Worm (Caenorhabditis elegans) whole organism, L3 larva: ENCODE measurements around the gene tdp-1.

ENCODE experiments used
- R02D3.7 ChIP-seq: fragments of 150-350 bp; optimal IDR thresholded peaks from 2 replicates; lab custom pipeline; 2014; ENCODE audit warnings: missing biosample characterization, missing genetic modification characterization
- ZK546.5 ChIP-seq: sonication (generic microtip); optimal IDR thresholded peaks from 2 replicates; lab custom pipeline; 2017; ENCODE audit warnings: missing biosample characterization, missing genetic modification characterization
- aly-2 ChIP-seq: fragments of 150-350 bp; optimal IDR thresholded peaks from 2 replicates; lab custom pipeline; 2014; ENCODE audit warnings: missing biosample characterization, missing genetic modification characterization
- ceh-28 ChIP-seq: fragments of 150-350 bp; optimal IDR thresholded peaks from 2 replicates; lab custom pipeline; 2014; ENCODE audit warnings: missing biosample characterization, missing genetic modification reagents, missing genetic modification characterization
- egl-27 ChIP-seq: sonication (generic microtip); optimal IDR thresholded peaks from 4 replicates; lab custom pipeline; 2017; ENCODE audit warnings: missing biosample characterization, missing genetic modification reagents, missing genetic modification characterization
- elt-2 ChIP-seq: sonication (generic microtip); optimal IDR thresholded peaks from 2 replicates; lab custom pipeline; 2016; ENCODE audit warnings: missing genetic modification reagents, mild to moderate bottlenecking, missing genetic modification characterization, missing compliant biosample characterization
- elt-3 ChIP-seq, 3 experiments: fragments of 150-350 bp in 1 of 3; sonication (generic microtip) in 2 of 3; optimal IDR thresholded peaks; 2 replicates in 2 of 3; 4 replicates in 1 of 3; lab custom pipeline; 2014 to 2017; ENCODE audit warnings: missing biosample characterization in 3 of 3, missing genetic modification characterization in 3 of 3
- eor-1 ChIP-seq, 2 experiments: fragments of 150-350 bp; optimal IDR thresholded peaks; 2 replicates each; lab custom pipeline; 2014 to 2018; ENCODE audit warnings: missing biosample characterization in 2 of 2, missing genetic modification characterization in 2 of 2
- fkh-10 ChIP-seq: sonication (generic microtip); optimal IDR thresholded peaks from 2 replicates; lab custom pipeline; 2017; ENCODE audit warnings: missing biosample characterization, missing genetic modification reagents, missing genetic modification characterization
- fos-1 ChIP-seq: fragments of 150-350 bp; optimal IDR thresholded peaks from 2 replicates; lab custom pipeline; 2014; ENCODE audit warnings: missing biosample characterization, missing genetic modification characterization
- hmg-11 ChIP-seq: sonication (generic microtip); optimal IDR thresholded peaks from 2 replicates; lab custom pipeline; 2016; ENCODE audit warnings: missing genetic modification characterization, missing compliant biosample characterization
- jun-1 ChIP-seq: fragments of 150-350 bp; optimal IDR thresholded peaks from 2 replicates; lab custom pipeline; 2014; ENCODE audit warnings: missing biosample characterization, missing genetic modification reagents, missing genetic modification characterization
- lin-15B ChIP-seq: fragments of 150-350 bp; optimal IDR thresholded peaks from 2 replicates; lab custom pipeline; 2014; ENCODE audit warnings: missing biosample characterization, missing genetic modification characterization
- lin-39 ChIP-seq: fragments of 150-350 bp; optimal IDR thresholded peaks from 2 replicates; lab custom pipeline; 2018; ENCODE audit warnings: missing biosample characterization, missing genetic modification reagents, missing genetic modification characterization
- mdl-1 ChIP-seq: fragments of 150-350 bp; optimal IDR thresholded peaks from 2 replicates; lab custom pipeline; 2014; ENCODE audit warnings: missing biosample characterization, missing genetic modification characterization
- mml-1 ChIP-seq: fragments of 150-350 bp; sonication (generic microtip); optimal IDR thresholded peaks from 3 replicates; lab custom pipeline; 2014; ENCODE audit warnings: missing biosample characterization, missing genetic modification characterization
- nfya-1 ChIP-seq: sonication (generic microtip); optimal IDR thresholded peaks from 2 replicates; lab custom pipeline; 2017; ENCODE audit warnings: missing genetic modification characterization, mild to moderate bottlenecking, missing compliant biosample characterization, antibody characterized with exemption, moderate library complexity; ENCODE audit not compliant: insufficient read depth
- nhr-12 ChIP-seq: fragments of 150-350 bp; optimal IDR thresholded peaks from 2 replicates; lab custom pipeline; 2014; ENCODE audit warnings: missing biosample characterization, missing genetic modification characterization
- nhr-25 ChIP-seq: sonication (generic microtip); optimal IDR thresholded peaks from 2 replicates; lab custom pipeline; 2017; ENCODE audit warnings: missing biosample characterization, missing genetic modification characterization
- nhr-28 ChIP-seq: fragments of 150-350 bp; optimal IDR thresholded peaks from 2 replicates; lab custom pipeline; 2014; ENCODE audit warnings: missing biosample characterization, missing genetic modification characterization
- nhr-43 ChIP-seq: sonication (generic microtip); optimal IDR thresholded peaks from 2 replicates; lab custom pipeline; 2016; ENCODE audit warnings: mild to moderate bottlenecking, missing genetic modification characterization, missing compliant biosample characterization; ENCODE audit not compliant: poor library complexity, severe bottlenecking
- nhr-67 ChIP-seq: fragments of 150-350 bp; optimal IDR thresholded peaks from 2 replicates; lab custom pipeline; 2014; ENCODE audit warnings: missing biosample characterization, missing genetic modification characterization
- nhr-76 ChIP-seq: fragments of 150-350 bp; sonication (generic microtip); optimal IDR thresholded peaks from 5 replicates; lab custom pipeline; 2014; ENCODE audit warnings: missing biosample characterization, missing genetic modification characterization
- nhr-77 ChIP-seq: fragments of 150-350 bp; optimal IDR thresholded peaks from 2 replicates; lab custom pipeline; 2014; ENCODE audit warnings: missing biosample characterization, missing genetic modification characterization
- pha-4 ChIP-seq: fragments of 150-350 bp; optimal IDR thresholded peaks from 2 replicates; lab custom pipeline; 2014; ENCODE audit warnings: missing biosample characterization, missing genetic modification reagents, missing genetic modification characterization
- sea-2 ChIP-seq: fragments of 150-350 bp; sonication (generic microtip); optimal IDR thresholded peaks from 4 replicates; lab custom pipeline; 2014; ENCODE audit warnings: missing biosample characterization, missing genetic modification reagents, missing genetic modification characterization
- skn-1 ChIP-seq: fragments of 150-350 bp; optimal IDR thresholded peaks from 2 replicates; lab custom pipeline; 2014; ENCODE audit warnings: missing biosample characterization, missing genetic modification characterization
- unc-39 ChIP-seq: sonication (generic microtip); optimal IDR thresholded peaks from 4 replicates; lab custom pipeline; 2017; ENCODE audit warnings: missing biosample characterization, missing genetic modification characterization
- unc-62 ChIP-seq: fragments of 150-350 bp; sonication (generic microtip); optimal IDR thresholded peaks from 4 replicates; lab custom pipeline; 2014; ENCODE audit warnings: missing biosample characterization, missing genetic modification reagents, missing genetic modification characterization
- ztf-11 ChIP-seq: fragments of 150-350 bp; optimal IDR thresholded peaks from 2 replicates; lab custom pipeline; 2014; ENCODE audit warnings: missing biosample characterization, missing genetic modification characterization

Gene tdp-1

ce11 chrII:8994336-8994735, 3.3 kb upstream of the tdp-1 start, which contains the start of gene F44G4.1:
Gene F44G4.1, plus strand, starts transcription at chrII:8994636.
- TF ChIP-seq unc-39 (no peak), nhr-43 (tag; lab: Kevin White, UChicago) (no peak), jun-1 (no peak), R02D3.7 (no peak), skn-1 (no peak), nhr-25 (tag; lab: Kevin White, UChicago) (no peak), ztf-11 (tag; lab: Kevin White, UChicago) (no peak)
- TF ChIP-seq, all 47 proteins: peak for 0

ce11 chrII:8996064-8996463, 1.6 kb upstream of the tdp-1 start, which contains the start of gene ndub-2:
Gene ndub-2, plus strand, starts transcription at chrII:8996364.
- TF ChIP-seq egl-27 (tag; lab: Kevin White, UChicago) (no peak), ceh-28 (tag; lab: Kevin White, UChicago) (no peak), fkh-10 (GFP tag; lab: Kevin White, UChicago) (no peak), unc-62 (no peak), ZK546.5 (no peak), nfya-1 (tag; lab: Kevin White, UChicago) (no peak), aly-2 (tag; lab: Kevin White, UChicago) (no peak), nhr-76 (no peak), jun-1 (no peak), eor-1 (tag; optimal IDR thresholded peaks at IDR 0.05; lab: Kevin White, UChicago) (no peak)

- TF ChIP-seq nfya-1 (tag; lab: Kevin White, UChicago) (no peak), mml-1 (tag; lab: Kevin White, UChicago) (no peak), aly-2 (tag; lab: Kevin White, UChicago) (no peak), nhr-76 (no peak), nhr-25 (tag; lab: Kevin White, UChicago) (no peak), mdl-1 (tag; lab: Kevin White, UChicago) (no peak)
Observed at ce11 chrII:9000331-9000730, 2.7 kb downstream of the tdp-1 start, which contains the start of gene F44G4.5. Gene F44G4.5, minus strand, starts transcription at chrII:9000431.

ce11 chrII:9001743-9002222, 4.2 kb downstream of the tdp-1 start, which contains the start of gene F44G4.6:
Gene F44G4.6, minus strand, starts transcription at chrII:9001793.
- TF ChIP-seq nhr-12 (tag; lab: Kevin White, UChicago): no peak
- no peak for TF ChIP-seq elt-3 (tag; optimal IDR thresholded peaks at IDR 0.05; lab: Kevin White, UChicago)
- no peak for TF ChIP-seq jun-1
- no peak for TF ChIP-seq fos-1 (tag; lab: Kevin White, UChicago)

- TF ChIP-seq skn-1 (no peak), unc-62 (no peak), elt-2 (tag; lab: Kevin White, UChicago) (no peak), egl-27 (tag; lab: Kevin White, UChicago) (no peak), sea-2 (GFP tag; lab: Kevin White, UChicago) (no peak), nfya-1 (tag; lab: Kevin White, UChicago) (no peak), lin-39 (tag; lab: Kevin White, UChicago) (no peak), nhr-77 (tag; lab: Kevin White, UChicago) (no peak), mml-1 (tag; lab: Kevin White, UChicago) (no peak), hmg-11 (tag; lab: Kevin White, UChicago) (no peak), elt-3 (tag; optimal IDR thresholded peaks at IDR 0.05; lab: Kevin White, UChicago) (no peak), mdl-1 (tag; lab: Kevin White, UChicago) (no peak), nhr-67 (tag; lab: Kevin White, UChicago) (no peak), eor-1 (tag; optimal IDR thresholded peaks at IDR 0.05; lab: Kevin White, UChicago) (no peak), lin-15B (no peak), nhr-12 (tag; lab: Kevin White, UChicago) (no peak)
Observed at ce11 chrII:9005067-9005466, 7.4 kb downstream of the tdp-1 start, which contains the start of gene F44G4.7. Gene F44G4.7, minus strand, starts transcription at chrII:9005167.

- TF ChIP-seq fkh-10 (GFP tag; lab: Kevin White, UChicago) (no peak), pha-4 (tag; lab: Kevin White, UChicago) (no peak), skn-1 (no peak), nhr-28 (tag; lab: Kevin White, UChicago) (no peak), lin-39 (tag; lab: Kevin White, UChicago) (no peak), nhr-76 (no peak)
Observed at ce11 chrII:9007741-9008140, 10.1 kb downstream of the tdp-1 start.
